Worm (Caenorhabditis elegans) whole organism, L1 larva: ENCODE data around the gene snpn-1.

Experiments
- F16B12.6 ChIP-seq: fragments of 150-350 bp; optimal IDR thresholded peaks from 2 replicates; lab custom pipeline; 2014; ENCODE audit warnings: missing biosample characterization, missing genetic modification characterization
- Y116A8C.19 ChIP-seq: sonication (generic microtip); optimal IDR thresholded peaks from 2 replicates; lab custom pipeline; 2016; ENCODE audit warnings: missing compliant biosample characterization, missing genetic modification characterization, borderline replicate concordance
- aha-1 ChIP-seq: fragments of 150-350 bp; optimal IDR thresholded peaks from 2 replicates; lab custom pipeline; 2014; ENCODE audit warnings: missing biosample characterization, missing genetic modification characterization
- alr-1 ChIP-seq: fragments of 200-800 bp; sonication (Bioruptor generic); optimal IDR thresholded peaks from 2 replicates; lab custom pipeline; 2018; ENCODE audit warnings: borderline replicate concordance, mild to moderate bottlenecking, missing genetic modification characterization, missing compliant biosample characterization
- aly-2 ChIP-seq: fragments of 150-350 bp; optimal IDR thresholded peaks from 2 replicates; lab custom pipeline; 2014; ENCODE audit warnings: missing biosample characterization, missing genetic modification characterization
- blmp-1 ChIP-seq: fragments of 150-350 bp; optimal IDR thresholded peaks from 2 replicates; lab custom pipeline; 2014; ENCODE audit warnings: missing biosample characterization, missing genetic modification characterization
- ceh-8 ChIP-seq: fragments of 200-800 bp; sonication (Bioruptor generic); optimal IDR thresholded peaks from 2 replicates; lab custom pipeline; 2018; ENCODE audit warnings: mild to moderate bottlenecking, missing genetic modification characterization, moderate library complexity, missing compliant biosample characterization
- ceh-82 ChIP-seq, 3 experiments: fragments of 150-350 bp in 1 of 3; sonication (generic microtip) in 2 of 3; optimal IDR thresholded peaks; 2 replicates each; lab custom pipeline; 2014 to 2017; ENCODE audit warnings: missing biosample characterization in 3 of 3, missing genetic modification characterization in 3 of 3
- ceh-90 ChIP-seq: sonication (generic microtip); optimal IDR thresholded peaks from 2 replicates; lab custom pipeline; 2016; ENCODE audit warnings: missing genetic modification characterization, missing compliant biosample characterization
- ces-1 ChIP-seq: fragments of 150-350 bp; optimal IDR thresholded peaks from 2 replicates; lab custom pipeline; 2014; ENCODE audit warnings: missing biosample characterization, missing genetic modification reagents, missing genetic modification characterization
- dpl-1 ChIP-seq, 3 experiments: fragments of 150-350 bp in 2 of 3; sonication (generic microtip) in 1 of 3; optimal IDR thresholded peaks; 2 replicates each; lab custom pipeline; 2014 to 2017; ENCODE audit warnings: missing biosample characterization in 3 of 3, missing genetic modification characterization in 3 of 3, missing genetic modification reagents in 3 of 3
- dsc-1 ChIP-seq: sonication (generic microtip); optimal IDR thresholded peaks from 2 replicates; lab custom pipeline; 2016; ENCODE audit warnings: mild to moderate bottlenecking, missing genetic modification characterization, missing compliant biosample characterization
- efl-3 ChIP-seq: fragments of 200-800 bp; sonication (Bioruptor generic); optimal IDR thresholded peaks from 2 replicates; lab custom pipeline; 2018; ENCODE audit warnings: mild to moderate bottlenecking, missing genetic modification characterization, missing compliant biosample characterization
- elt-2 ChIP-seq: sonication (generic microtip); optimal IDR thresholded peaks from 2 replicates; lab custom pipeline; 2016; ENCODE audit warnings: missing genetic modification characterization, mild to moderate bottlenecking, inconsistent platforms, missing compliant biosample characterization, missing genetic modification reagents
- elt-3 ChIP-seq, 6 experiments: fragments of 150-350 bp in 1 of 6; sonication (generic microtip); optimal IDR thresholded peaks; 2 replicates each; lab custom pipeline; 2017 to 2018; ENCODE audit warnings: missing biosample characterization in 6 of 6, missing genetic modification characterization in 6 of 6, inconsistent platforms in 1 of 6
- fkh-4 ChIP-seq: sonication (generic microtip); optimal IDR thresholded peaks from 2 replicates; lab custom pipeline; 2016; ENCODE audit warnings: missing compliant biosample characterization, missing genetic modification characterization, borderline replicate concordance
- fkh-8 ChIP-seq: sonication (generic microtip); optimal IDR thresholded peaks from 2 replicates; lab custom pipeline; 2016; ENCODE audit warnings: mild to moderate bottlenecking, missing genetic modification characterization, missing compliant biosample characterization
- jun-1 ChIP-seq: fragments of 150-350 bp; optimal IDR thresholded peaks from 2 replicates; lab custom pipeline; 2014; ENCODE audit warnings: missing biosample characterization, missing genetic modification reagents, missing genetic modification characterization
- lin-13 ChIP-seq: fragments of 150-350 bp; optimal IDR thresholded peaks from 2 replicates; lab custom pipeline; 2014; ENCODE audit warnings: missing biosample characterization, missing genetic modification reagents, missing genetic modification characterization
- lin-15B ChIP-seq: fragments of 150-350 bp; sonication (generic microtip); optimal IDR thresholded peaks from 3 replicates; lab custom pipeline; 2014; ENCODE audit warnings: missing biosample characterization, missing genetic modification characterization
- lir-3 ChIP-seq: sonication (generic microtip); optimal IDR thresholded peaks from 2 replicates; lab custom pipeline; 2016; ENCODE audit warnings: mild to moderate bottlenecking, missing genetic modification characterization, moderate library complexity, missing compliant biosample characterization; ENCODE audit not compliant: poor library complexity
- lsy-2 ChIP-seq, 2 experiments: fragments of 150-350 bp; optimal IDR thresholded peaks; 2 replicates each; lab custom pipeline; 2014; ENCODE audit warnings: missing biosample characterization in 2 of 2, missing genetic modification characterization in 2 of 2
- mab-9 ChIP-seq: fragments of 200-800 bp; sonication (Bioruptor generic); IDR thresholded peaks from 2 replicates; pipeline ENCODE4 v1.3.6; 2022; ENCODE audit warnings: missing genetic modification reagents, missing genetic modification characterization, missing compliant biosample characterization
- mdl-1 ChIP-seq, 2 experiments: fragments of 150-350 bp; optimal IDR thresholded peaks; 2 replicates each; lab custom pipeline; 2014 to 2017; ENCODE audit warnings: missing biosample characterization in 2 of 2, missing genetic modification characterization in 2 of 2, inconsistent platforms in 1 of 2
- mef-2 ChIP-seq: fragments of 150-350 bp; optimal IDR thresholded peaks from 2 replicates; lab custom pipeline; 2014; ENCODE audit warnings: missing biosample characterization, missing genetic modification characterization
- nhr-11 ChIP-seq: fragments of 150-350 bp; optimal IDR thresholded peaks from 2 replicates; lab custom pipeline; 2014; ENCODE audit warnings: missing biosample characterization, missing genetic modification characterization
- nhr-12 ChIP-seq: sonication (generic microtip); optimal IDR thresholded peaks from 2 replicates; lab custom pipeline; 2017; ENCODE audit warnings: missing biosample characterization, missing genetic modification characterization
- nhr-20 ChIP-seq: sonication (generic microtip); optimal IDR thresholded peaks from 2 replicates; lab custom pipeline; 2016; ENCODE audit warnings: mild to moderate bottlenecking, missing genetic modification characterization, missing compliant biosample characterization
- nhr-237 ChIP-seq: fragments of 150-350 bp; optimal IDR thresholded peaks from 2 replicates; lab custom pipeline; 2014; ENCODE audit warnings: missing biosample characterization, missing genetic modification characterization
- nhr-47 ChIP-seq: sonication (generic microtip); optimal IDR thresholded peaks from 2 replicates; lab custom pipeline; 2016; ENCODE audit warnings: mild to moderate bottlenecking, missing genetic modification characterization, moderate library complexity, missing compliant biosample characterization
- nhr-71 ChIP-seq: sonication (generic microtip); optimal IDR thresholded peaks from 2 replicates; lab custom pipeline; 2016; ENCODE audit warnings: mild to moderate bottlenecking, missing genetic modification characterization, moderate library complexity, missing compliant biosample characterization
- nhr-76 ChIP-seq: sonication (generic microtip); optimal IDR thresholded peaks from 2 replicates; lab custom pipeline; 2017; ENCODE audit warnings: missing biosample characterization, missing genetic modification characterization
- nhr-77 ChIP-seq: fragments of 150-350 bp; optimal IDR thresholded peaks from 2 replicates; lab custom pipeline; 2014; ENCODE audit warnings: missing biosample characterization, missing genetic modification characterization
- nhr-85 ChIP-seq: sonication (generic microtip); peaks from one replicate; lab custom pipeline; 2016; ENCODE audit warnings: missing genetic modification characterization, inconsistent platforms, missing compliant biosample characterization
- skn-1 ChIP-seq: fragments of 150-350 bp; optimal IDR thresholded peaks from 2 replicates; lab custom pipeline; 2014; ENCODE audit warnings: missing biosample characterization, missing genetic modification characterization
- snu-23 ChIP-seq: sonication (generic microtip); optimal IDR thresholded peaks from 2 replicates; lab custom pipeline; 2016; ENCODE audit warnings: missing genetic modification characterization, missing compliant biosample characterization
- sox-4 ChIP-seq: sonication (generic microtip); optimal IDR thresholded peaks from 2 replicates; lab custom pipeline; 2016; ENCODE audit warnings: missing genetic modification characterization, missing compliant biosample characterization
- tbx-2 ChIP-seq: sonication (generic microtip); optimal IDR thresholded peaks from 2 replicates; lab custom pipeline; 2016; ENCODE audit warnings: missing genetic modification characterization, missing compliant biosample characterization
- tlp-1 ChIP-seq: fragments of 150-350 bp; optimal IDR thresholded peaks from 2 replicates; lab custom pipeline; 2014; ENCODE audit warnings: missing biosample characterization, missing genetic modification characterization
- unc-30 ChIP-seq: sonication (generic microtip); optimal IDR thresholded peaks from 2 replicates; lab custom pipeline; 2017; ENCODE audit warnings: missing biosample characterization, missing genetic modification characterization
- unc-98 ChIP-seq: fragments of 200-800 bp; sonication (Bioruptor generic); IDR thresholded peaks from 2 replicates; pipeline ENCODE4 v1.3.6; 2022; ENCODE audit warnings: missing genetic modification characterization, missing compliant biosample characterization

The snpn-1 gene

ce11 chrIV:5131781-5132180 lies 40.9 kb upstream of the snpn-1 start (continued):
- TF ChIP-seq nhr-237 (tag; lab: Kevin White, UChicago) (no peak), alr-1 (tag; lab: Kevin White, UChicago) (no peak), mab-9 (GFP tag; lab: Robert Waterston, UW) (no peak), unc-30 (tag; lab: Kevin White, UChicago) (no peak), jun-1 (tag; lab: Kevin White, UChicago) (no peak), ceh-90 (tag; lab: Kevin White, UChicago) (no peak), elt-2 (peak; percentile 12), mdl-1 (tag; optimal IDR thresholded peaks at IDR 0.05; lab: Kevin White, UChicago) (no peak), skn-1 (tag; lab: Kevin White, UChicago) (no peak), aha-1 (no peak), nhr-20 (tag; lab: Kevin White, UChicago) (no peak), efl-3 (GFP tag; lab: Kevin White, UChicago) (no peak), elt-3 (tag; optimal IDR thresholded peaks at IDR 0.05; lab: Kevin White, UChicago) (peak in 3 of 6 experiments; percentile 51 to 78 (median 65)), nhr-71 (tag; lab: Kevin White, UChicago) (no peak), sox-4 (tag; lab: Kevin White, UChicago) (no peak), snu-23 (no peak)

ce11 chrIV:5121995-5122394 lies 31.2 kb upstream of the snpn-1 start, which contains the start of gene tkr-3:
Gene tkr-3 (minus strand): TSS chrIV:5122095.
- TF ChIP-seq F16B12.6 (tag; lab: Kevin White, UChicago) (no peak), tbx-2 (no peak), ceh-82 (tag; optimal IDR thresholded peaks at IDR 0.05; lab: Kevin White, UChicago) (no peak), dsc-1 (tag; lab: Kevin White, UChicago) (no peak), nhr-12 (no peak), lin-15B (tag; lab: Kevin White, UChicago) (no peak), nhr-76 (no peak), dpl-1 (GFP tag; optimal IDR thresholded peaks at IDR 0.05; lab: Kevin White, UChicago) (no peak), mdl-1 (tag; optimal IDR thresholded peaks at IDR 0.05; lab: Kevin White, UChicago) (no peak)

- TF ChIP-seq snu-23 = no peak
- TF ChIP-seq lsy-2 (tag; optimal IDR thresholded peaks at IDR 0.05; lab: Kevin White, UChicago) = no peak
- no peak for TF ChIP-seq lin-13 (GFP tag; lab: Kevin White, UChicago)
- no peak for TF ChIP-seq dpl-1 (GFP tag; optimal IDR thresholded peaks at IDR 0.05; lab: Kevin White, UChicago)
- TF ChIP-seq blmp-1 = no peak
- no peak for TF ChIP-seq mef-2 (tag; lab: Kevin White, UChicago)
- no peak for TF ChIP-seq nhr-47 (tag; lab: Kevin White, UChicago)
- no peak for TF ChIP-seq elt-3 (tag; optimal IDR thresholded peaks at IDR 0.05; lab: Kevin White, UChicago)
- no peak for TF ChIP-seq nhr-11 (tag; lab: Kevin White, UChicago)
- no peak for TF ChIP-seq fkh-4 (tag; lab: Kevin White, UChicago)
- no peak for TF ChIP-seq alr-1 (tag; lab: Kevin White, UChicago)
- no peak for TF ChIP-seq lin-15B (tag; lab: Kevin White, UChicago)
- TF ChIP-seq unc-98 (GFP tag; lab: Robert Waterston, UW) = no peak
- no peak for TF ChIP-seq lir-3 (tag; lab: Kevin White, UChicago)
- TF ChIP-seq F16B12.6 (tag; lab: Kevin White, UChicago) = no peak
- no peak for TF ChIP-seq ces-1
- no peak for TF ChIP-seq ceh-8 (GFP tag; lab: Kevin White, UChicago)
- TF ChIP-seq nhr-12 = no peak
- TF ChIP-seq, all 84 proteins: peak for 0
Observed at ce11 chrIV:5111533-5111932, 20.7 kb upstream of the snpn-1 start, which contains the start of gene AC7.3. Gene AC7.3 (plus strand): TSS chrIV:5111833.

ce11 chrIV:5110391-5110930 lies 19.6 kb upstream of the snpn-1 start:
- no peak for TF ChIP-seq nhr-77 (tag; lab: Kevin White, UChicago)
- TF ChIP-seq snu-23 = no peak
- TF ChIP-seq Y116A8C.19 (tag; lab: Kevin White, UChicago) = no peak
- TF ChIP-seq nhr-85 (tag; lab: Kevin White, UChicago) = peak; percentile 20
- TF ChIP-seq fkh-8 = no peak
- no peak for TF ChIP-seq nhr-12
- no peak for TF ChIP-seq aly-2 (tag; lab: Kevin White, UChicago)
- no peak for TF ChIP-seq tlp-1
- TF ChIP-seq, all 84 proteins: peak for 1
